Worm (Caenorhabditis elegans) whole organism, L3 larva: ENCODE measurements around the gene F40A3.7.

Experiments used
- R02D3.7 ChIP-seq: fragments of 150-350 bp; optimal IDR thresholded peaks from 2 replicates; lab custom pipeline; 2014; ENCODE audit warnings: missing biosample characterization, missing genetic modification characterization
- ZK546.5 ChIP-seq: sonication (generic microtip); optimal IDR thresholded peaks from 2 replicates; lab custom pipeline; 2017; ENCODE audit warnings: missing biosample characterization, missing genetic modification characterization
- ama-1 ChIP-seq: fragments of 150-350 bp; optimal IDR thresholded peaks from 2 replicates; lab custom pipeline; 2018
- ceh-28 ChIP-seq: fragments of 150-350 bp; optimal IDR thresholded peaks from 2 replicates; lab custom pipeline; 2014; ENCODE audit warnings: missing biosample characterization, missing genetic modification reagents, missing genetic modification characterization
- ceh-9 ChIP-seq: sonication (generic microtip); optimal IDR thresholded peaks from 2 replicates; lab custom pipeline; 2018; ENCODE audit warnings: missing biosample characterization, missing genetic modification characterization
- daf-12 ChIP-seq: fragments of 150-350 bp; optimal IDR thresholded peaks from 2 replicates; lab custom pipeline; 2014; ENCODE audit warnings: missing biosample characterization, missing genetic modification reagents, missing genetic modification characterization
- egl-27 ChIP-seq: sonication (generic microtip); optimal IDR thresholded peaks from 4 replicates; lab custom pipeline; 2017; ENCODE audit warnings: missing biosample characterization, missing genetic modification reagents, missing genetic modification characterization
- egl-5 ChIP-seq: fragments of 150-350 bp; optimal IDR thresholded peaks from 2 replicates; lab custom pipeline; 2017; ENCODE audit warnings: missing biosample characterization, missing genetic modification reagents, missing genetic modification characterization, inconsistent platforms
- elt-1 ChIP-seq: fragments of 150-350 bp; optimal IDR thresholded peaks from 2 replicates; lab custom pipeline; 2014; ENCODE audit warnings: missing biosample characterization, missing genetic modification characterization
- elt-2 ChIP-seq: sonication (generic microtip); optimal IDR thresholded peaks from 2 replicates; lab custom pipeline; 2016; ENCODE audit warnings: missing genetic modification reagents, mild to moderate bottlenecking, missing genetic modification characterization, missing compliant biosample characterization
- eor-1 ChIP-seq, 2 experiments: fragments of 150-350 bp; optimal IDR thresholded peaks; 2 replicates each; lab custom pipeline; 2014 to 2018; ENCODE audit warnings: missing biosample characterization in 2 of 2, missing genetic modification characterization in 2 of 2
- fkh-10 ChIP-seq: sonication (generic microtip); optimal IDR thresholded peaks from 2 replicates; lab custom pipeline; 2017; ENCODE audit warnings: missing biosample characterization, missing genetic modification reagents, missing genetic modification characterization
- fkh-2 ChIP-seq: fragments of 150-350 bp; optimal IDR thresholded peaks from 2 replicates; lab custom pipeline; 2014; ENCODE audit warnings: missing biosample characterization, missing genetic modification reagents, missing genetic modification characterization
- jun-1 ChIP-seq: fragments of 150-350 bp; optimal IDR thresholded peaks from 2 replicates; lab custom pipeline; 2014; ENCODE audit warnings: missing biosample characterization, missing genetic modification reagents, missing genetic modification characterization
- lsy-12 ChIP-seq: sonication (generic microtip); optimal IDR thresholded peaks from 2 replicates; lab custom pipeline; 2016; ENCODE audit warnings: mild to moderate bottlenecking, missing genetic modification characterization, missing compliant biosample characterization
- mml-1 ChIP-seq: fragments of 150-350 bp; sonication (generic microtip); optimal IDR thresholded peaks from 3 replicates; lab custom pipeline; 2014; ENCODE audit warnings: missing biosample characterization, missing genetic modification characterization
- nhr-11 ChIP-seq: fragments of 150-350 bp; optimal IDR thresholded peaks from 2 replicates; lab custom pipeline; 2014; ENCODE audit warnings: missing biosample characterization, missing genetic modification characterization
- nhr-12 ChIP-seq: fragments of 150-350 bp; optimal IDR thresholded peaks from 2 replicates; lab custom pipeline; 2014; ENCODE audit warnings: missing biosample characterization, missing genetic modification characterization
- nhr-23 ChIP-seq: fragments of 150-350 bp; optimal IDR thresholded peaks from 2 replicates; lab custom pipeline; 2014; ENCODE audit warnings: missing biosample characterization, missing genetic modification reagents, missing genetic modification characterization
- nhr-237 ChIP-seq: fragments of 150-350 bp; optimal IDR thresholded peaks from 2 replicates; lab custom pipeline; 2014; ENCODE audit warnings: missing biosample characterization, missing genetic modification characterization
- nhr-25 ChIP-seq: sonication (generic microtip); optimal IDR thresholded peaks from 2 replicates; lab custom pipeline; 2017; ENCODE audit warnings: missing biosample characterization, missing genetic modification characterization
- nhr-67 ChIP-seq: fragments of 150-350 bp; optimal IDR thresholded peaks from 2 replicates; lab custom pipeline; 2014; ENCODE audit warnings: missing biosample characterization, missing genetic modification characterization
- nhr-77 ChIP-seq: fragments of 150-350 bp; optimal IDR thresholded peaks from 2 replicates; lab custom pipeline; 2014; ENCODE audit warnings: missing biosample characterization, missing genetic modification characterization
- pha-4 ChIP-seq: fragments of 150-350 bp; optimal IDR thresholded peaks from 2 replicates; lab custom pipeline; 2014; ENCODE audit warnings: missing biosample characterization, missing genetic modification reagents, missing genetic modification characterization
- pqm-1 ChIP-seq: fragments of 150-350 bp; optimal IDR thresholded peaks from 2 replicates; lab custom pipeline; 2017; ENCODE audit warnings: missing biosample characterization, missing genetic modification characterization, inconsistent platforms
- skn-1 ChIP-seq: fragments of 150-350 bp; optimal IDR thresholded peaks from 2 replicates; lab custom pipeline; 2014; ENCODE audit warnings: missing biosample characterization, missing genetic modification characterization
- tbx-2 ChIP-seq: sonication (generic microtip); optimal IDR thresholded peaks from 2 replicates; lab custom pipeline; 2016; ENCODE audit warnings: mild to moderate bottlenecking, missing genetic modification characterization, missing compliant biosample characterization
- unc-62 ChIP-seq: fragments of 150-350 bp; sonication (generic microtip); optimal IDR thresholded peaks from 4 replicates; lab custom pipeline; 2014; ENCODE audit warnings: missing biosample characterization, missing genetic modification reagents, missing genetic modification characterization
- zag-1 ChIP-seq: fragments of 150-350 bp; optimal IDR thresholded peaks from 2 replicates; lab custom pipeline; 2014; ENCODE audit warnings: missing biosample characterization, missing genetic modification characterization
- ztf-11 ChIP-seq: fragments of 150-350 bp; optimal IDR thresholded peaks from 2 replicates; lab custom pipeline; 2014; ENCODE audit warnings: missing biosample characterization, missing genetic modification characterization
- ztf-4 ChIP-seq: fragments of 150-350 bp; optimal IDR thresholded peaks from 2 replicates; lab custom pipeline; 2014; ENCODE audit warnings: missing biosample characterization, missing genetic modification characterization

The F40A3.7 gene

DNA sequence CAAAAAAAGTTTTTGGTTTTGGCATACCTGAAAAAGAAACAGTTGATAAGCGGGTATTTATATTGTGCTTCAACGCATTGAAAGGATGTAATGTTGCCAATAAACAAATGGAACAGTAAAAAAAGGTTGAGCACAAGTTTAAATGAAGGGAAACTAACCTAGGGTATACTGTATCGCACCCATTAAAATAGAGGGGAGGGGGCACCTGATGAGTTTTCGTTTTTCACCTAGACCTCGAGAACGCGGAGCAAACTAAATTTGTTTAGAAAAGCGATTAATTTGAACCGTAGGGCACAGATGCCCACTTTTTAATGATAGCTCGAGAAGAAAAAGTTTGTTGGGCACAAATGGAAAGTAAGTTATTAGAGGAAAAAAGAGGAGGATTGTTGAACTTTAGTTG, 33.3 kb upstream of the F40A3.7 start, which contains the start of gene ncx-10:
Gene ncx-10, minus strand, starts transcription at position 101 of the 400 bp plus-strand sequence.
- TF ChIP-seq ceh-9 (tag; lab: Kevin White, UChicago), result no peak
- no peak for TF ChIP-seq elt-1
- no peak for TF ChIP-seq fkh-2
- no peak for TF ChIP-seq ama-1

- TF ChIP-seq ztf-11 (tag; lab: Kevin White, UChicago) (no peak), egl-5 (no peak), R02D3.7 (no peak), ceh-9 (tag; lab: Kevin White, UChicago) (no peak), elt-2 (tag; lab: Kevin White, UChicago) (no peak), nhr-12 (tag; lab: Kevin White, UChicago) (no peak), lsy-12 (tag; lab: Kevin White, UChicago) (no peak), egl-27 (tag; lab: Kevin White, UChicago) (no peak), daf-12 (tag; lab: Kevin White, UChicago) (no peak), eor-1 (tag; optimal IDR thresholded peaks at IDR 0.05; lab: Kevin White, UChicago) (no peak), jun-1 (tag; lab: Kevin White, UChicago) (no peak), mml-1 (tag; lab: Kevin White, UChicago) (no peak), nhr-237 (no peak), nhr-11 (tag; lab: Kevin White, UChicago) (no peak), tbx-2 (tag; lab: Kevin White, UChicago) (no peak), ztf-4 (tag; lab: Kevin White, UChicago) (no peak), unc-62 (GFP tag; lab: Kevin White, UChicago) (no peak), ama-1 (no peak), nhr-77 (tag; lab: Kevin White, UChicago) (no peak), skn-1 (no peak)
- TF ChIP-seq, all 47 proteins: peak for 0
Observed at ce11 chrV:7928660-7929059, 29.0 kb upstream of the F40A3.7 start, which contains the start of gene srsx-5. srsx-5 (plus strand) TSS chrV:7928960.

- TF ChIP-seq nhr-11 (tag; lab: Kevin White, UChicago) (no peak), lsy-12 (tag; lab: Kevin White, UChicago) (no peak)
- TF ChIP-seq, all 47 proteins: peak for 0
Observed at ce11 chrV:7926784-7927183, 27.1 kb upstream of the F40A3.7 start, which contains the start of gene srsx-6. srsx-6 (plus strand) TSS chrV:7927084.

- TF ChIP-seq nhr-23 (no peak), ZK546.5 (no peak), egl-27 (tag; lab: Kevin White, UChicago) (no peak), nhr-25 (tag; lab: Kevin White, UChicago) (no peak), nhr-12 (tag; lab: Kevin White, UChicago) (no peak), pha-4 (no peak), ztf-11 (tag; lab: Kevin White, UChicago) (no peak), nhr-77 (tag; lab: Kevin White, UChicago) (no peak), fkh-2 (no peak), R02D3.7 (no peak), nhr-11 (tag; lab: Kevin White, UChicago) (no peak), pqm-1 (tag; lab: Kevin White, UChicago) (no peak), nhr-67 (tag; lab: Kevin White, UChicago) (no peak), nhr-237 (no peak), daf-12 (tag; lab: Kevin White, UChicago) (no peak)
Observed at ce11 chrV:7925483-7925882, 25.8 kb upstream of the F40A3.7 start, which contains the start of gene srsx-7. srsx-7 (plus strand) TSS chrV:7925783.

DNA sequence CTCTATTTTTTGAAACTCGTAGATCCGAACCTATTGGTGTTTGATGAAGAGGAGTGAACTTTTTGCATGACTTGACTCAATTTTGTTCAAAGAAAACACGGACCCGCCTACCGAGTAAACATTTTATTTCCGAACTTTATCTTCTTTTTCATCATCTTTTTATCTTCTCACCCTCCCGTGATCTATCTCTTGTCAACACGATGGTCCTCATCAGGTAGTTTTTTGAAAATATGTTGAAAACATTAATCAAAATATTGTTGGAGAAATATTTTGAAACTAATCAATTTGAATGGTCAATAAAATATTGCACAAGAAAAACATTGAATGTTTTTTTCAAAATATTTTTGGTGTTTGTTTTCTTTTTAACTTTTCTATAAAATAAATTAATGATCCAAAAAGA, 8.8 kb upstream of the F40A3.7 start:
- TF ChIP-seq fkh-10 (peak; percentile 1), egl-27 (tag; lab: Kevin White, UChicago) (no peak)

DNA sequence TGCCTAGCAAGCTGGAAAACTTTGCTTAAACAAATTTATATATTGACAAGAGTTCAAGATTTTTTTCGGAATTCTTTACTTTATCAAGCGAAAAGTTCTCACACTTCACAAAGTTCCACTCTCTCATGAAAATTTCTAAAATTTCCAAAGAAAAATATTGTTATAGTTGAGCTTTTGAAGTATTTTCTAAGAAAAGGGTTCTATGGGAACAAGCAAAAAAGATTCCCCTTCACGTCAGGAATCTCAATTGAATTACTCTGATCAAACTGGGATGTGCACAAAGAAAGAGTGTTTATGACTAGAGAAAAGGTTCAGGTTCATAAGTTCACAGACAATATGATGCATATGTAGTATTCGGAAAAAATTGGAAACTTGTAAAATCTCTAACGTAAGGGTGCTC, 4.7 kb upstream of the F40A3.7 start:
- TF ChIP-seq fkh-10 (peak; percentile 19), ceh-28 (tag; lab: Kevin White, UChicago) (no peak)

DNA sequence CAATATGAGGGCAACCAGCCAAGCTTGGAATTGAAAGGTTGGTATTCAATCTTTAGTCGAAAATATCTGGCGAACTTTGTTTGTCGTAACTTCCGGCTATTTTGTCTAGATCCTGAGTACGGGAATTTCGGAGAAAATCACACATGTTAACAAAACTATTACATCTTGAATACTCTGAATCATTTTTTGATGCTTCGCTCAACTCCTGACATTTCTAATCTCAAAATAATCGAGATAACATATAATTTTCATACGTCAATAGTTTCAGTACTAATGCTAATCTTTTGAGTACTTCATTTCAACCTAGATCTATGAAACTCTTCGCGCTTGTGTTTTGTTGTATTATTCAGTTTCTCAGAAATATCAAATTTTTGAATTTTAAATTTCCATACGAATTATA, 1.6 kb upstream of the F40A3.7 start:
- no peak for TF ChIP-seq zag-1
- no peak for TF ChIP-seq ZK546.5
